Worm (Caenorhabditis elegans): ENCODE results near the gene fars-3.

The fars-3 gene

ce11 chrII:8428947-8429919, 35.4 kb upstream of the fars-3 start:
- no peak for TF ChIP-seq ceh-13 (GFP tag; optimal IDR thresholded peaks at IDR 0.05)
- no peak for TF ChIP-seq tbx-11 (GFP tag; IDR thresholded peaks at IDR 0.05)
- no peak for TF ChIP-seq hmg-4 (GFP tag; optimal IDR thresholded peaks at IDR 0.05)
- no peak for TF ChIP-seq flt-1 (GFP tag; IDR thresholded peaks at IDR 0.05)
- no peak for TF ChIP-seq ama-1 (optimal IDR thresholded peaks at IDR 0.05)
- no peak for TF ChIP-seq scrt-1 (GFP tag; IDR thresholded peaks at IDR 0.05)
- TF ChIP-seq ets-7 (tag; optimal IDR thresholded peaks at IDR 0.05), result no peak
- TF ChIP-seq B0310.2 (tag; optimal IDR thresholded peaks at IDR 0.05), result no peak
- no peak for TF ChIP-seq pes-1 (GFP tag; IDR thresholded peaks at IDR 0.05)
- TF ChIP-seq sea-1 (GFP tag; conservative IDR thresholded peaks at IDR 0.05), result no peak
- TF ChIP-seq aly-1 (tag; optimal IDR thresholded peaks at IDR 0.05), result no peak
- no peak for TF ChIP-seq F13C5.2 (tag; optimal IDR thresholded peaks at IDR 0.05)
- no peak for TF ChIP-seq hmbx-1 (tag; optimal IDR thresholded peaks at IDR 0.05)

DNA sequence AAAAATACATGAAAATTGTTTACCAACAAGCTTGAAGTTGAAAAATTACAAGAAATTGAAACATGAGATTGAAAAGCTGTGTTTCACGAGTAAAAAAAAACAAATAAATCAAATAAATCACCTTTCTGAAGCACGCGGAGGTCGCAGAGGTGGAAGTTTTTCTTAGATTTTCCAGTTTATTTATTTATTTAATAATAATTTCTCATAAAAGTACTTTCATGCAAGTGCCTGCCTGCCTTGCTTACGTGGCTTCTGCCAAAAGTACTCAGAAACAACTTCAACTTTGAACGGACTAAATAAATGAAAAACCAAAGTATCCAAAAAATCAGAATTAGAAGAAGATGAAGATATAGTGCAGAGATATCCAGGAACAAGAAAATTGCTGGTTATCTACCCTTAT, 32.7 kb upstream of the fars-3 start, which contains the start of gene acp-2:
acp-2 (minus strand) TSS at position 101 of the 400 bp plus-strand sequence.
- TF ChIP-seq ceh-13 (GFP tag; optimal IDR thresholded peaks at IDR 0.05) (no peak), pes-1 (GFP tag; IDR thresholded peaks at IDR 0.05) (no peak), tbx-37 (GFP tag; conservative IDR thresholded peaks at IDR 0.05) (no peak), ceh-36 (tag; optimal IDR thresholded peaks at IDR 0.05) (no peak), ets-7 (tag; optimal IDR thresholded peaks at IDR 0.05) (no peak), ama-1 (optimal IDR thresholded peaks at IDR 0.05) (no peak), tra-4 (tag; optimal IDR thresholded peaks at IDR 0.05) (no peak), scrt-1 (GFP tag; IDR thresholded peaks at IDR 0.05) (no peak), tbx-11 (GFP tag; IDR thresholded peaks at IDR 0.05) (no peak), hmg-4 (GFP tag; optimal IDR thresholded peaks at IDR 0.05) (no peak), hmbx-1 (tag; optimal IDR thresholded peaks at IDR 0.05) (no peak), B0310.2 (tag; optimal IDR thresholded peaks at IDR 0.05) (no peak), flt-1 (GFP tag; IDR thresholded peaks at IDR 0.05) (no peak), aly-1 (tag; optimal IDR thresholded peaks at IDR 0.05) (no peak), sea-1 (GFP tag; conservative IDR thresholded peaks at IDR 0.05) (no peak), hnd-1 (tag; optimal IDR thresholded peaks at IDR 0.05) (no peak), F13C5.2 (tag; optimal IDR thresholded peaks at IDR 0.05) (no peak)

DNA sequence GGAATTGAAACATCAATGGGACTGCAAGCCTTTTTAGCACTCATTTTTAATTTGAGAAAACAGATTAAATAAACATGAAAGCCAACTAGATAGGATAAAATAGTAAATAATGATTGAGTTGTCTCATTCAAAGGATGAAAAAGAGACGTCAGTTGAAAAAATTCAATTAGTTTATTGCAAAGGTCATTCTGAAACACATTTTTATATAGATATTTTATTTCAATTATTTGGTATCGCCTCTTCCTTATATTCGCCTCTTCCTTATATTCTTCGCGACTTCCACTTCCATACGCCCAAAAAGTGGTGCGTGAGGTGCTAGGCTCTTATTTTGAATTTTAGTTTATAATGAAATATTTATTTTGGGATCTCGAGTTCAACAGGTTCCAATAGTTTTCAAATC, 29.6 kb upstream of the fars-3 start, which contains the start of gene acp-4:
acp-4 (minus strand) TSS at position 101 of the 400 bp plus-strand sequence.
- TF ChIP-seq B0310.2 (tag; optimal IDR thresholded peaks at IDR 0.05) (no peak), hmg-4 (GFP tag; optimal IDR thresholded peaks at IDR 0.05) (no peak), tbx-11 (GFP tag; IDR thresholded peaks at IDR 0.05) (no peak), ceh-13 (GFP tag; optimal IDR thresholded peaks at IDR 0.05) (no peak), pes-1 (GFP tag; IDR thresholded peaks at IDR 0.05) (no peak), tbx-37 (GFP tag; conservative IDR thresholded peaks at IDR 0.05) (no peak)

- no peak for TF ChIP-seq B0310.2 (tag; optimal IDR thresholded peaks at IDR 0.05)
- TF ChIP-seq ceh-36 (tag; optimal IDR thresholded peaks at IDR 0.05), result no peak
- no peak for TF ChIP-seq hmbx-1 (tag; optimal IDR thresholded peaks at IDR 0.05)
- no peak for TF ChIP-seq aly-1 (tag; optimal IDR thresholded peaks at IDR 0.05)
- TF ChIP-seq tbx-37 (GFP tag; conservative IDR thresholded peaks at IDR 0.05), result no peak
- no peak for TF ChIP-seq scrt-1 (GFP tag; IDR thresholded peaks at IDR 0.05)
- no peak for TF ChIP-seq ama-1 (optimal IDR thresholded peaks at IDR 0.05)
- TF ChIP-seq hmg-4 (GFP tag; optimal IDR thresholded peaks at IDR 0.05), result no peak
- no peak for TF ChIP-seq ceh-13 (GFP tag; optimal IDR thresholded peaks at IDR 0.05)
- no peak for TF ChIP-seq hnd-1 (tag; optimal IDR thresholded peaks at IDR 0.05)
- TF ChIP-seq ets-7 (tag; optimal IDR thresholded peaks at IDR 0.05), result no peak
- no peak for TF ChIP-seq F13C5.2 (tag; optimal IDR thresholded peaks at IDR 0.05)
- TF ChIP-seq flt-1 (GFP tag; IDR thresholded peaks at IDR 0.05), result no peak
- no peak for TF ChIP-seq pes-1 (GFP tag; IDR thresholded peaks at IDR 0.05)
- no peak for TF ChIP-seq tra-4 (tag; optimal IDR thresholded peaks at IDR 0.05)
- TF ChIP-seq tbx-11 (GFP tag; IDR thresholded peaks at IDR 0.05), result no peak
- no peak for TF ChIP-seq sea-1 (GFP tag; conservative IDR thresholded peaks at IDR 0.05)
Observed at ce11 chrII:8437035-8437434, 27.6 kb upstream of the fars-3 start, which contains the start of gene acp-3. Gene acp-3, minus strand, starts transcription at chrII:8437135.

ce11 chrII:8438791-8439287, 25.8 kb upstream of the fars-3 start, which contains the start of gene lips-10:
Gene lips-10, plus strand, starts transcription at chrII:8439168.
- TF ChIP-seq hmbx-1 (tag; optimal IDR thresholded peaks at IDR 0.05), result no peak
- no peak for TF ChIP-seq tbx-37 (GFP tag; conservative IDR thresholded peaks at IDR 0.05)
- TF ChIP-seq ets-7 (tag; optimal IDR thresholded peaks at IDR 0.05), result no peak
- TF ChIP-seq pes-1 (GFP tag; IDR thresholded peaks at IDR 0.05), result no peak
- no peak for TF ChIP-seq ama-1 (optimal IDR thresholded peaks at IDR 0.05)
- no peak for TF ChIP-seq ceh-13 (GFP tag; optimal IDR thresholded peaks at IDR 0.05)
- no peak for TF ChIP-seq B0310.2 (tag; optimal IDR thresholded peaks at IDR 0.05)
- no peak for TF ChIP-seq scrt-1 (GFP tag; IDR thresholded peaks at IDR 0.05)
- TF ChIP-seq hmg-4 (GFP tag; optimal IDR thresholded peaks at IDR 0.05), result no peak

ce11 chrII:8440097-8440496, 24.6 kb upstream of the fars-3 start:
- TF ChIP-seq pes-1 (GFP tag; IDR thresholded peaks at IDR 0.05) (no peak), hmg-4 (GFP tag; optimal IDR thresholded peaks at IDR 0.05) (no peak), tbx-11 (GFP tag; IDR thresholded peaks at IDR 0.05) (no peak), ceh-13 (GFP tag; optimal IDR thresholded peaks at IDR 0.05) (no peak), B0310.2 (tag; optimal IDR thresholded peaks at IDR 0.05) (no peak), tbx-37 (GFP tag; conservative IDR thresholded peaks at IDR 0.05) (no peak), sea-1 (GFP tag; conservative IDR thresholded peaks at IDR 0.05) (no peak), tra-4 (tag; optimal IDR thresholded peaks at IDR 0.05) (no peak), hmbx-1 (tag; optimal IDR thresholded peaks at IDR 0.05) (no peak), ama-1 (optimal IDR thresholded peaks at IDR 0.05) (no peak), hnd-1 (tag; optimal IDR thresholded peaks at IDR 0.05) (no peak), aly-1 (tag; optimal IDR thresholded peaks at IDR 0.05) (no peak), ceh-36 (tag; optimal IDR thresholded peaks at IDR 0.05) (no peak), flt-1 (GFP tag; IDR thresholded peaks at IDR 0.05) (no peak), F13C5.2 (tag; optimal IDR thresholded peaks at IDR 0.05) (no peak), ets-7 (tag; optimal IDR thresholded peaks at IDR 0.05) (no peak), scrt-1 (GFP tag; IDR thresholded peaks at IDR 0.05) (no peak)
